Fruit fly (Drosophila melanogaster) whole organism, embryonic: Measurements from ENCODE around the gene Ns1.

Experiments
- Atf6 ChIP-seq: fragments of 200-800 bp; sonication (Bioruptor generic); IDR thresholded peaks from 2 replicates; pipeline ENCODE4 v1.3.6; 2022; ENCODE audit warnings: missing biosample characterization, missing genetic modification characterization
- CG11085 ChIP-seq: fragments of 200-800 bp; sonication (Bioruptor generic); IDR thresholded peaks from 2 replicates; pipeline ENCODE4 v1.3.6; 2022; ENCODE audit warnings: missing biosample characterization, missing genetic modification characterization
- CG12942 ChIP-seq: fragments of 200-800 bp; sonication (Bioruptor generic); optimal IDR thresholded peaks from 3 replicates; lab custom pipeline; 2016; ENCODE audit warnings: missing biosample characterization, missing genetic modification characterization
- CG15011 ChIP-seq: fragments of 200-800 bp; sonication (Bioruptor generic); optimal IDR thresholded peaks from 3 replicates; lab custom pipeline; 2018; ENCODE audit warnings: missing biosample characterization, mild to moderate bottlenecking, missing genetic modification characterization
- CG1603 ChIP-seq: fragments of 200-800 bp; sonication (Bioruptor generic); optimal IDR thresholded peaks from 2 replicates; lab custom pipeline; 2019; ENCODE audit warnings: missing biosample characterization, mild to moderate bottlenecking, missing genetic modification characterization, moderate library complexity
- CG16815 ChIP-seq: fragments of 200-800 bp; sonication (Bioruptor generic); optimal IDR thresholded peaks from 3 replicates; lab custom pipeline; 2017; ENCODE audit warnings: missing biosample characterization, mild to moderate bottlenecking, missing genetic modification characterization
- CG17829 ChIP-seq: fragments of 200-800 bp; optimal IDR thresholded peaks from 2 replicates; lab custom pipeline; 2019; ENCODE audit warnings: missing biosample characterization, mild to moderate bottlenecking, missing genetic modification characterization, moderate library complexity
- CG2120 ChIP-seq: fragments of 200-800 bp; sonication (Bioruptor generic); optimal IDR thresholded peaks from 3 replicates; lab custom pipeline; 2016; ENCODE audit warnings: missing biosample characterization, missing genetic modification characterization
- CG3065 ChIP-seq: fragments of 200-800 bp; sonication (Bioruptor generic); optimal IDR thresholded peaks from 2 replicates; lab custom pipeline; 2016; ENCODE audit warnings: missing biosample characterization, missing genetic modification characterization
- CG32772 ChIP-seq: fragments of 200-800 bp; sonication (Bioruptor generic); IDR thresholded peaks from 2 replicates; pipeline ENCODE4 v1.3.6; 2022; ENCODE audit warnings: missing biosample characterization, missing genetic modification characterization
- CG34376 ChIP-seq: fragments of 200-800 bp; sonication (Bioruptor generic); optimal IDR thresholded peaks from 2 replicates; lab custom pipeline; 2018; ENCODE audit warnings: missing biosample characterization, mild to moderate bottlenecking, missing genetic modification characterization
- CG3838 ChIP-seq: fragments of 200-800 bp; sonication (Bioruptor generic); optimal IDR thresholded peaks from 3 replicates; lab custom pipeline; 2016; ENCODE audit warnings: missing biosample characterization, missing genetic modification characterization
- CG6791 ChIP-seq: fragments of 200-800 bp; sonication (Bioruptor generic); IDR thresholded peaks from 3 replicates; pipeline ENCODE4 v1.3.6; 2022; ENCODE audit warnings: missing biosample characterization, missing genetic modification characterization; ENCODE audit not compliant: partially characterized antibody
- CG7839 ChIP-seq: fragments of 200-800 bp; sonication (Bioruptor generic); optimal IDR thresholded peaks from 3 replicates; lab custom pipeline; 2018; ENCODE audit warnings: missing biosample characterization, mild to moderate bottlenecking, missing genetic modification characterization, moderate library complexity
- CG8281 ChIP-seq: fragments of 200-800 bp; sonication (Bioruptor generic); optimal IDR thresholded peaks from 2 replicates; lab custom pipeline; 2018; ENCODE audit warnings: missing biosample characterization, mild to moderate bottlenecking, missing genetic modification characterization, moderate library complexity
- CG8478 ChIP-seq: fragments of >200 bp; optimal IDR thresholded peaks from 2 replicates; lab custom pipeline; 2018
- CG9727 ChIP-seq: fragments of 200-800 bp; sonication (Bioruptor generic); optimal IDR thresholded peaks from 3 replicates; lab custom pipeline; 2017; ENCODE audit warnings: missing biosample characterization, mild to moderate bottlenecking, missing genetic modification characterization
- CTCF ChIP-seq: fragments of 200-800 bp; sonication (Bioruptor generic); optimal IDR thresholded peaks from 2 replicates; lab custom pipeline; 2017; ENCODE audit warnings: missing biosample characterization, mild to moderate bottlenecking, missing genetic modification characterization, moderate library complexity
- Dll ChIP-seq: fragments of 200-800 bp; sonication (Bioruptor generic); IDR thresholded peaks from 4 replicates; pipeline ENCODE4 v1.3.6; 2022; ENCODE audit warnings: missing biosample characterization, missing genetic modification characterization; ENCODE audit not compliant: partially characterized antibody
- Dp ChIP-seq: fragments of 200-800 bp; sonication (Bioruptor generic); optimal IDR thresholded peaks from 2 replicates; lab custom pipeline; 2018; ENCODE audit warnings: missing biosample characterization, mild to moderate bottlenecking, missing genetic modification characterization, moderate library complexity
- Fer2 ChIP-seq: fragments of 200-800 bp; sonication (Bioruptor generic); optimal IDR thresholded peaks from 2 replicates; lab custom pipeline; 2018; ENCODE audit warnings: missing biosample characterization, mild to moderate bottlenecking, missing genetic modification characterization, moderate library complexity
- Gsc ChIP-seq: fragments of 200-800 bp; sonication (Bioruptor generic); IDR thresholded peaks from 2 replicates; pipeline ENCODE4 v1.3.6; 2022; ENCODE audit warnings: missing biosample characterization, missing genetic modification characterization
- Gug ChIP-seq: fragments of 200-800 bp; sonication (Bioruptor generic); IDR thresholded peaks from 4 replicates; pipeline ENCODE4 v1.3.6; 2022; ENCODE audit warnings: missing biosample characterization, missing genetic modification characterization
- H2.0 ChIP-seq: fragments of 200-800 bp; sonication (Bioruptor generic); IDR thresholded peaks from 2 replicates; pipeline ENCODE4 v1.3.6; 2022; ENCODE audit warnings: missing biosample characterization, missing genetic modification characterization
- Hand ChIP-seq: fragments of 200-800 bp; sonication (Bioruptor generic); optimal IDR thresholded peaks from 2 replicates; lab custom pipeline; 2017; ENCODE audit warnings: mild to moderate bottlenecking, missing biosample characterization, missing genetic modification reagents, missing genetic modification characterization
- Nf-YC ChIP-seq: fragments of 200-800 bp; optimal IDR thresholded peaks from 3 replicates; lab custom pipeline; 2019; ENCODE audit warnings: missing biosample characterization, mild to moderate bottlenecking, missing genetic modification characterization, moderate library complexity
- Ptx1 ChIP-seq: fragments of 200-800 bp; sonication (Bioruptor generic); IDR thresholded peaks from 2 replicates; pipeline ENCODE4 v1.3.6; 2022; ENCODE audit warnings: missing biosample characterization, missing genetic modification characterization
- Xrp1 ChIP-seq: fragments of 200-800 bp; sonication (Bioruptor generic); IDR thresholded peaks from 2 replicates; pipeline ENCODE4 v1.3.6; 2022; ENCODE audit warnings: missing biosample characterization, missing genetic modification characterization
- ac ChIP-seq: fragments of 200-800 bp; sonication (Bioruptor generic); optimal IDR thresholded peaks from 3 replicates; lab custom pipeline; 2017; ENCODE audit warnings: missing biosample characterization, mild to moderate bottlenecking, missing genetic modification characterization
- ara ChIP-seq: fragments of 200-800 bp; sonication (Bioruptor generic); IDR thresholded peaks from 2 replicates; pipeline ENCODE4 v1.3.6; 2022; ENCODE audit warnings: missing biosample characterization, missing genetic modification characterization
- ase ChIP-seq: fragments of 200-800 bp; sonication (Bioruptor generic); IDR thresholded peaks from 3 replicates; pipeline ENCODE4 v1.3.6; 2022; ENCODE audit warnings: missing biosample characterization, missing genetic modification characterization
- bab2 ChIP-seq: fragments of 200-800 bp; sonication (Bioruptor generic); optimal IDR thresholded peaks from 2 replicates; lab custom pipeline; 2016; ENCODE audit warnings: missing biosample characterization, missing genetic modification characterization
- btn ChIP-seq: fragments of 200-800 bp; sonication (Bioruptor generic); optimal IDR thresholded peaks from 2 replicates; lab custom pipeline; 2016; ENCODE audit warnings: missing biosample characterization, missing genetic modification characterization
- ci ChIP-seq: fragments of 200-800 bp; sonication (Bioruptor generic); IDR thresholded peaks from 3 replicates; pipeline ENCODE4 v1.3.6; 2022; ENCODE audit warnings: missing biosample characterization, missing genetic modification characterization
- crc ChIP-seq: fragments of 200-800 bp; sonication (Bioruptor generic); optimal IDR thresholded peaks from 2 replicates; lab custom pipeline; 2016; ENCODE audit warnings: missing biosample characterization, missing genetic modification characterization
- danr ChIP-seq: fragments of 200-800 bp; sonication (Bioruptor generic); IDR thresholded peaks from 2 replicates; pipeline ENCODE4 v1.3.6; 2022; ENCODE audit warnings: missing biosample characterization, missing genetic modification characterization
- dmrt11E ChIP-seq: fragments of 200-800 bp; sonication (Bioruptor generic); optimal IDR thresholded peaks from 3 replicates; lab custom pipeline; 2018; ENCODE audit warnings: missing biosample characterization, mild to moderate bottlenecking, missing genetic modification characterization, moderate library complexity
- dysf ChIP-seq: fragments of 200-800 bp; sonication (Bioruptor generic); IDR thresholded peaks from 3 replicates; pipeline ENCODE4 v1.3.6; 2022; ENCODE audit warnings: missing biosample characterization, missing genetic modification characterization
- fru ChIP-seq: fragments of >200 bp; optimal IDR thresholded peaks from 2 replicates; lab custom pipeline; 2017
- gce ChIP-seq: fragments of 200-800 bp; sonication (Bioruptor generic); IDR thresholded peaks from 3 replicates; pipeline ENCODE4 v1.3.6; 2022; ENCODE audit warnings: missing biosample characterization, missing genetic modification characterization
- gcm2 ChIP-seq: fragments of 200-800 bp; sonication (Bioruptor generic); optimal IDR thresholded peaks from 2 replicates; lab custom pipeline; 2016; ENCODE audit warnings: missing biosample characterization, missing genetic modification characterization
- ind ChIP-seq: fragments of 200-800 bp; sonication (Bioruptor generic); optimal IDR thresholded peaks from 3 replicates; lab custom pipeline; 2016; ENCODE audit warnings: missing biosample characterization, missing genetic modification characterization
- mld ChIP-seq: fragments of 200-800 bp; sonication (Bioruptor generic); IDR thresholded peaks from 3 replicates; pipeline ENCODE4 v1.3.6; 2022; ENCODE audit warnings: missing biosample characterization, missing genetic modification characterization; ENCODE audit not compliant: partially characterized antibody
- otp ChIP-seq: fragments of 200-800 bp; sonication (Bioruptor generic); IDR thresholded peaks from 3 replicates; pipeline ENCODE4, ENCODE4 v1.3.6; 2022; ENCODE audit warnings: missing biosample characterization, missing genetic modification characterization
- pb ChIP-seq: fragments of 200-800 bp; sonication (Bioruptor generic); optimal IDR thresholded peaks from 3 replicates; lab custom pipeline; 2016; ENCODE audit warnings: missing biosample characterization, missing genetic modification characterization
- pzg ChIP-seq: fragments of 200-800 bp; sonication (Bioruptor generic); optimal IDR thresholded peaks from 3 replicates; lab custom pipeline; 2018; ENCODE audit warnings: missing biosample characterization, mild to moderate bottlenecking, missing genetic modification characterization, moderate library complexity
- rib ChIP-seq: fragments of 200-800 bp; sonication (Bioruptor generic); IDR thresholded peaks from 2 replicates; pipeline ENCODE4 v1.3.6; 2022; ENCODE audit warnings: missing biosample characterization, missing genetic modification characterization
- run ChIP-seq: fragments of 200-800 bp; sonication (Bioruptor generic); optimal IDR thresholded peaks from 3 replicates; lab custom pipeline; 2018; ENCODE audit warnings: missing biosample characterization, mild to moderate bottlenecking, missing genetic modification characterization
- seq ChIP-seq: fragments of 200-800 bp; sonication (Bioruptor generic); IDR thresholded peaks from 2 replicates; pipeline ENCODE4 v1.3.6; 2022; ENCODE audit warnings: missing biosample characterization, missing genetic modification characterization
- sim ChIP-seq: fragments of 200-800 bp; sonication (Bioruptor generic); IDR thresholded peaks from 2 replicates; pipeline ENCODE4 v1.3.6; 2022; ENCODE audit warnings: missing biosample characterization, missing genetic modification characterization
- tx ChIP-seq: fragments of 200-800 bp; sonication (Bioruptor generic); optimal IDR thresholded peaks from 2 replicates; lab custom pipeline; 2016; ENCODE audit warnings: missing biosample characterization, missing genetic modification characterization
- unc-4 ChIP-seq: fragments of 200-800 bp; sonication (Bioruptor generic); IDR thresholded peaks from 2 replicates; pipeline ENCODE4 v1.3.6; 2022; ENCODE audit warnings: missing biosample characterization, missing genetic modification characterization; ENCODE audit not compliant: partially characterized antibody
- vnd ChIP-seq: fragments of 200-800 bp; sonication (Bioruptor generic); IDR thresholded peaks from 3 replicates; pipeline ENCODE4 v1.3.6; 2022; ENCODE audit warnings: missing biosample characterization, missing genetic modification characterization; ENCODE audit not compliant: partially characterized antibody
- wdn ChIP-seq: fragments of 200-800 bp; sonication (Bioruptor generic); IDR thresholded peaks from 2 replicates; pipeline ENCODE4 v1.3.6; 2022; ENCODE audit warnings: missing biosample characterization, missing genetic modification characterization

The Ns1 gene

dm6 chr3R:17020956-17021355, 51.5 kb downstream of the Ns1 start, which contains the start of gene Adsl (continued):
- TF ChIP-seq CG2120 (GFP tag; lab: Kevin White, UChicago) (no peak), CG9727 (GFP tag; lab: Kevin White, UChicago) (peak; percentile 82), H2.0 (GFP tag; lab: Robert Waterston, UW) (no peak), CG8478 (lab: Kevin White, UChicago) (no peak), CG7839 (tag; lab: Kevin White, UChicago) (no peak), seq (GFP tag; lab: Robert Waterston, UW) (no peak; the same call in 1 of the 2 replicates), gce (GFP tag; lab: Robert Waterston, UW) (no peak), Atf6 (GFP tag; lab: Robert Waterston, UW) (no peak), dmrt11E (tag; lab: Kevin White, UChicago) (peak; percentile 69), CG17829 (tag; lab: Kevin White, UChicago) (no peak), CG34376 (GFP tag; lab: Kevin White, UChicago) (no peak), Gsc (GFP tag; lab: Robert Waterston, UW) (no peak), Dll (GFP tag; lab: Robert Waterston, UW) (0 out of 4 replicates have a peak, but pooled peaks have one; percentile 49), ac (GFP tag; lab: Kevin White, UChicago) (peak; percentile 73), Gug (no peak), tx (no peak), CG3065 (GFP tag; lab: Kevin White, UChicago) (no peak), pzg (peak; percentile 66), danr (GFP tag; lab: Robert Waterston, UW) (no peak), CG11085 (GFP tag; lab: Robert Waterston, UW) (no peak), vnd (GFP tag; lab: Robert Waterston, UW) (no peak), bab2 (GFP tag; lab: Kevin White, UChicago) (no peak), CG32772 (GFP tag; lab: Robert Waterston, UW) (no peak), Fer2 (peak; percentile 56), otp (GFP tag; lab: Robert Waterston, UW) (peak; percentile 68; the same call in 2 of the 3 replicates), CTCF (GFP tag; lab: Kevin White, UChicago) (peak; percentile 56), sim (GFP tag; lab: Robert Waterston, UW) (peak; percentile 69), btn (GFP tag; lab: Kevin White, UChicago) (no peak), run (no peak), gcm2 (GFP tag; lab: Kevin White, UChicago) (peak; percentile 41), ind (GFP tag; lab: Kevin White, UChicago) (no peak), Dp (peak; percentile 45), ci (GFP tag; lab: Robert Waterston, UW) (peak; percentile 91), dysf (peak; percentile 17; the same call in 1 of the 3 replicates), ase (GFP tag; lab: Robert Waterston, UW) (no peak), Nf-YC (tag; lab: Kevin White, UChicago) (no peak), Hand (no peak), fru (lab: Kevin White, UChicago) (no peak), crc (GFP tag; lab: Kevin White, UChicago) (no peak), rib (no peak), unc-4 (0 out of 2 replicates have a peak, but pooled peaks have one; percentile 29), ara (GFP tag; lab: Robert Waterston, UW) (peak; percentile 56), Xrp1 (no peak), CG15011 (GFP tag; lab: Kevin White, UChicago) (peak; percentile 57), Ptx1 (GFP tag; lab: Robert Waterston, UW) (no peak), CG6791 (no peak; the same call in 2 of the 3 replicates), CG3838 (GFP tag; lab: Kevin White, UChicago) (no peak), wdn (no peak), pb (GFP tag; lab: Kevin White, UChicago) (peak; percentile 11), mld (GFP tag; lab: Robert Waterston, UW) (no peak), CG16815 (GFP tag; lab: Kevin White, UChicago) (no peak), CG12942 (no peak), CG1603 (tag; lab: Kevin White, UChicago) (peak; percentile 84), CG8281 (tag; lab: Kevin White, UChicago) (peak; percentile 30)
